Fruit fly (Drosophila melanogaster) whole organism, embryonic: ENCODE data around the gene Sry-alpha.

Experiments
- Adf1 ChIP-seq: fragments of 200-800 bp; sonication (Bioruptor generic); IDR thresholded peaks from 2 replicates; pipeline ENCODE4 v1.3.6; 2022; ENCODE audit warnings: missing biosample characterization, missing genetic modification characterization
- C15 ChIP-seq: fragments of 200-800 bp; sonication (Bioruptor generic); IDR thresholded peaks from 3 replicates; pipeline ENCODE4 v1.3.6; 2022; ENCODE audit warnings: missing biosample characterization, missing genetic modification characterization
- CG10147 ChIP-seq: fragments of 200-800 bp; sonication (Bioruptor generic); optimal IDR thresholded peaks from 2 replicates; lab custom pipeline; 2019; ENCODE audit warnings: missing biosample characterization, mild to moderate bottlenecking, missing genetic modification characterization, moderate library complexity
- CG11085 ChIP-seq: fragments of 200-800 bp; sonication (Bioruptor generic); IDR thresholded peaks from 2 replicates; pipeline ENCODE4 v1.3.6; 2022; ENCODE audit warnings: missing biosample characterization, missing genetic modification characterization
- CG12071 ChIP-seq: fragments of 200-800 bp; sonication (Bioruptor generic); optimal IDR thresholded peaks from 3 replicates; lab custom pipeline; 2018; ENCODE audit warnings: missing biosample characterization, mild to moderate bottlenecking, missing genetic modification characterization
- CG1529 ChIP-seq: fragments of 200-800 bp; sonication (Bioruptor generic); optimal IDR thresholded peaks from 3 replicates; lab custom pipeline; 2018; ENCODE audit warnings: missing biosample characterization, missing genetic modification characterization
- CG15514 ChIP-seq: fragments of 200-800 bp; sonication (Bioruptor generic); optimal IDR thresholded peaks from 3 replicates; lab custom pipeline; 2017; ENCODE audit warnings: missing biosample characterization, missing genetic modification characterization, mild to moderate bottlenecking, moderate library complexity, missing genetic modification reagents
- CG15696 ChIP-seq: fragments of 200-800 bp; sonication (Bioruptor generic); optimal IDR thresholded peaks from 2 replicates; lab custom pipeline; 2019; ENCODE audit warnings: missing biosample characterization, mild to moderate bottlenecking, missing genetic modification characterization, moderate library complexity
- CG1602 ChIP-seq: fragments of 200-800 bp; sonication (Bioruptor generic); optimal IDR thresholded peaks from 3 replicates; lab custom pipeline; 2016; ENCODE audit warnings: missing biosample characterization, missing genetic modification characterization
- CG16863 ChIP-seq: fragments of 200-800 bp; sonication (Bioruptor generic); optimal IDR thresholded peaks from 3 replicates; lab custom pipeline; 2016; ENCODE audit warnings: missing biosample characterization, missing genetic modification characterization
- CG17802 ChIP-seq: fragments of 200-800 bp; sonication (Bioruptor generic); optimal IDR thresholded peaks from 2 replicates; lab custom pipeline; 2018; ENCODE audit warnings: missing biosample characterization, mild to moderate bottlenecking, missing genetic modification characterization, moderate library complexity
- CG17829 ChIP-seq: fragments of 200-800 bp; optimal IDR thresholded peaks from 2 replicates; lab custom pipeline; 2019; ENCODE audit warnings: missing biosample characterization, mild to moderate bottlenecking, missing genetic modification characterization, moderate library complexity
- CG2678 ChIP-seq: fragments of 200-800 bp; sonication (Bioruptor generic); optimal IDR thresholded peaks from 3 replicates; lab custom pipeline; 2019; ENCODE audit warnings: missing biosample characterization, mild to moderate bottlenecking, missing genetic modification characterization, moderate library complexity
- CG30020 ChIP-seq: fragments of 200-800 bp; optimal IDR thresholded peaks from 2 replicates; lab custom pipeline; 2019; ENCODE audit warnings: missing biosample characterization, mild to moderate bottlenecking, missing genetic modification characterization, moderate library complexity
- CG30403 ChIP-seq: fragments of 200-800 bp; sonication (Bioruptor generic); optimal IDR thresholded peaks from 3 replicates; lab custom pipeline; 2016; ENCODE audit warnings: missing biosample characterization, missing genetic modification characterization
- CG32767 ChIP-seq: fragments of 200-800 bp; sonication (Bioruptor generic); IDR thresholded peaks from 2 replicates; pipeline ENCODE4 v1.3.6; 2022; ENCODE audit warnings: missing biosample characterization, missing genetic modification characterization
- CG3726 ChIP-seq: fragments of 200-800 bp; sonication (Bioruptor generic); IDR thresholded peaks from 3 replicates; pipeline ENCODE4, ENCODE4 v1.3.6; 2022; ENCODE audit warnings: missing biosample characterization, missing genetic modification characterization
- CG4360 ChIP-seq: fragments of 200-800 bp; sonication (Bioruptor generic); IDR thresholded peaks from 2 replicates; pipeline ENCODE4 v1.3.6; 2022; ENCODE audit warnings: missing biosample characterization, missing genetic modification characterization
- CG4820 ChIP-seq: fragments of 200-800 bp; sonication (Bioruptor generic); optimal IDR thresholded peaks from 3 replicates; lab custom pipeline; 2016; ENCODE audit warnings: missing biosample characterization, missing genetic modification characterization
- CG7372 ChIP-seq: fragments of 200-800 bp; sonication (Bioruptor generic); IDR thresholded peaks from 2 replicates; pipeline ENCODE4 v1.3.6; 2022; ENCODE audit warnings: missing biosample characterization, missing genetic modification characterization
- CG7556 ChIP-seq: fragments of 200-800 bp; sonication (Bioruptor generic); optimal IDR thresholded peaks from 2 replicates; lab custom pipeline; 2017; ENCODE audit warnings: missing biosample characterization, mild to moderate bottlenecking, missing genetic modification characterization
- CG7839 ChIP-seq: fragments of 200-800 bp; sonication (Bioruptor generic); optimal IDR thresholded peaks from 3 replicates; lab custom pipeline; 2018; ENCODE audit warnings: missing biosample characterization, mild to moderate bottlenecking, missing genetic modification characterization, moderate library complexity
- CG8089 ChIP-seq: fragments of 200-800 bp; sonication (Bioruptor generic); optimal IDR thresholded peaks from 3 replicates; lab custom pipeline; 2016; ENCODE audit warnings: missing biosample characterization, missing genetic modification characterization
- CG9437 ChIP-seq: fragments of 200-800 bp; sonication (Bioruptor generic); optimal IDR thresholded peaks from 2 replicates; lab custom pipeline; 2018; ENCODE audit warnings: missing biosample characterization, mild to moderate bottlenecking, missing genetic modification characterization
- CkIIα-i1 ChIP-seq: fragments of 200-800 bp; sonication (Bioruptor generic); IDR thresholded peaks from 2 replicates; pipeline ENCODE4 v1.3.6; 2022; ENCODE audit warnings: missing biosample characterization, missing genetic modification characterization
- D19B ChIP-seq: fragments of 200-800 bp; sonication (Bioruptor generic); optimal IDR thresholded peaks from 2 replicates; lab custom pipeline; 2017; ENCODE audit warnings: missing biosample characterization, mild to moderate bottlenecking, missing genetic modification characterization
- H2.0 ChIP-seq: fragments of 200-800 bp; sonication (Bioruptor generic); IDR thresholded peaks from 2 replicates; pipeline ENCODE4 v1.3.6; 2022; ENCODE audit warnings: missing biosample characterization, missing genetic modification characterization
- Hr39 ChIP-seq: fragments of >200 bp; optimal IDR thresholded peaks from 2 replicates; lab custom pipeline; 2017
- PHDP ChIP-seq: fragments of 200-800 bp; sonication (Bioruptor generic); optimal IDR thresholded peaks from 3 replicates; lab custom pipeline; 2018; ENCODE audit warnings: missing biosample characterization, mild to moderate bottlenecking, missing genetic modification characterization, moderate library complexity
- Poxn ChIP-seq: fragments of 200-800 bp; sonication (Bioruptor generic); IDR thresholded peaks from 2 replicates; pipeline ENCODE4 v1.3.6; 2022; ENCODE audit warnings: missing biosample characterization, missing genetic modification characterization
- ac ChIP-seq: fragments of 200-800 bp; sonication (Bioruptor generic); optimal IDR thresholded peaks from 3 replicates; lab custom pipeline; 2017; ENCODE audit warnings: missing biosample characterization, mild to moderate bottlenecking, missing genetic modification characterization
- ase ChIP-seq: fragments of 200-800 bp; sonication (Bioruptor generic); IDR thresholded peaks from 3 replicates; pipeline ENCODE4 v1.3.6; 2022; ENCODE audit warnings: missing biosample characterization, missing genetic modification characterization
- crp ChIP-seq, 2 experiments: fragments of 200-800 bp; sonication (Bioruptor generic); optimal IDR thresholded peaks; 2 replicates in 1 of 2; 3 replicates in 1 of 2; lab custom pipeline; 2017; ENCODE audit warnings: missing biosample characterization in 2 of 2, missing genetic modification characterization in 2 of 2, mild to moderate bottlenecking in 1 of 2, moderate library complexity in 1 of 2
- dan ChIP-seq: fragments of 200-800 bp; sonication (Bioruptor generic); IDR thresholded peaks from 2 replicates; pipeline ENCODE4 v1.3.6; 2022; ENCODE audit warnings: missing biosample characterization, missing genetic modification characterization
- danr ChIP-seq: fragments of 200-800 bp; sonication (Bioruptor generic); IDR thresholded peaks from 2 replicates; pipeline ENCODE4 v1.3.6; 2022; ENCODE audit warnings: missing biosample characterization, missing genetic modification characterization
- fd96Cb ChIP-seq: fragments of 200-800 bp; sonication (Bioruptor generic); optimal IDR thresholded peaks from 2 replicates; lab custom pipeline; 2018; ENCODE audit warnings: missing biosample characterization, mild to moderate bottlenecking, missing genetic modification characterization, moderate library complexity
- fu2 ChIP-seq: fragments of 200-800 bp; sonication (Bioruptor generic); optimal IDR thresholded peaks from 2 replicates; lab custom pipeline; 2016; ENCODE audit warnings: missing biosample characterization, missing genetic modification characterization
- gem ChIP-seq: fragments of 200-800 bp; sonication (Bioruptor generic); optimal IDR thresholded peaks from 2 replicates; lab custom pipeline; 2019; ENCODE audit warnings: missing biosample characterization, mild to moderate bottlenecking, missing genetic modification characterization, moderate library complexity
- gt ChIP-seq: fragments of 200-800 bp; sonication (Bioruptor generic); IDR thresholded peaks from 2 replicates; pipeline ENCODE4 v1.3.6; 2022; ENCODE audit warnings: missing biosample characterization, missing genetic modification characterization
- hb ChIP-seq: fragments of 200-800 bp; sonication (Bioruptor generic); IDR thresholded peaks from 3 replicates; pipeline ENCODE4 v1.3.6; 2022; ENCODE audit warnings: missing biosample characterization, missing genetic modification characterization; ENCODE audit not compliant: partially characterized antibody
- knrl ChIP-seq: fragments of 200-800 bp; sonication (Bioruptor generic); IDR thresholded peaks from 3 replicates; pipeline ENCODE4 v1.3.6; 2022; ENCODE audit warnings: missing biosample characterization, missing genetic modification characterization; ENCODE audit not compliant: partially characterized antibody
- maf-S ChIP-seq: fragments of 200-800 bp; sonication (Bioruptor generic); optimal IDR thresholded peaks from 2 replicates; lab custom pipeline; 2016; ENCODE audit warnings: missing biosample characterization, missing genetic modification characterization
- nerfin-1 ChIP-seq: fragments of 200-800 bp; sonication (Bioruptor generic); optimal IDR thresholded peaks from 3 replicates; lab custom pipeline; 2019; ENCODE audit warnings: missing biosample characterization, mild to moderate bottlenecking, missing genetic modification characterization, moderate library complexity
- pho ChIP-seq: fragments of 200-800 bp; sonication (Bioruptor generic); optimal IDR thresholded peaks from 2 replicates; lab custom pipeline; 2016; ENCODE audit warnings: missing biosample characterization, missing genetic modification characterization
- slp2 ChIP-seq: fragments of 200-800 bp; sonication (Bioruptor generic); optimal IDR thresholded peaks from 2 replicates; lab custom pipeline; 2016; ENCODE audit warnings: missing biosample characterization, missing genetic modification characterization
- stc ChIP-seq: fragments of 200-800 bp; sonication (Bioruptor generic); IDR thresholded peaks from 2 replicates; pipeline ENCODE4 v1.3.6; 2022; ENCODE audit warnings: missing biosample characterization, missing genetic modification characterization
- tio ChIP-seq: fragments of 200-800 bp; sonication (Bioruptor generic); optimal IDR thresholded peaks from 2 replicates; lab custom pipeline; 2017; ENCODE audit warnings: missing biosample characterization, missing genetic modification characterization, inconsistent platforms
- tna ChIP-seq: fragments of 200-800 bp; sonication (Bioruptor generic); IDR thresholded peaks from 2 replicates; pipeline ENCODE4 v1.3.6; 2022; ENCODE audit warnings: missing biosample characterization, missing genetic modification characterization; ENCODE audit not compliant: partially characterized antibody
- unc-4 ChIP-seq: fragments of 200-800 bp; sonication (Bioruptor generic); IDR thresholded peaks from 2 replicates; pipeline ENCODE4 v1.3.6; 2022; ENCODE audit warnings: missing biosample characterization, missing genetic modification characterization; ENCODE audit not compliant: partially characterized antibody
- wek ChIP-seq: fragments of 200-800 bp; sonication (Bioruptor generic); optimal IDR thresholded peaks from 3 replicates; lab custom pipeline; 2018; ENCODE audit warnings: missing biosample characterization, mild to moderate bottlenecking, missing genetic modification characterization, moderate library complexity

Gene Sry-alpha

dm6 chr3R:30043139-30043744 is 3.7 kb downstream of the Sry-alpha start, which contains the start of gene Sry-delta (continued):
- TF ChIP-seq dan: no peak
- TF ChIP-seq maf-S (GFP tag; lab: Kevin White, UChicago): peak; percentile 86
- TF ChIP-seq unc-4 (GFP tag; lab: Robert Waterston, UW): peak; percentile 80
- TF ChIP-seq CG17829 (tag; lab: Kevin White, UChicago): peak; percentile 84
- TF ChIP-seq CG4360 (GFP tag; lab: Robert Waterston, UW): no peak
- no peak for TF ChIP-seq Hr39 (lab: Kevin White, UChicago)
- TF ChIP-seq pho (GFP tag; lab: Kevin White, UChicago): peak; percentile 91
- TF ChIP-seq tio: no peak
- peak; percentile 81 for TF ChIP-seq fu2 (GFP tag; lab: Kevin White, UChicago)
- peak; percentile 69; the same call in 2 of the 3 replicates for TF ChIP-seq ase (GFP tag; lab: Robert Waterston, UW)
- no peak for TF ChIP-seq gem (tag; lab: Kevin White, UChicago)
- peak; percentile 23 for TF ChIP-seq wek (GFP tag; lab: Kevin White, UChicago)
- TF ChIP-seq CG11085 (GFP tag; lab: Robert Waterston, UW): peak; percentile 84
- TF ChIP-seq CG10147 (GFP tag; lab: Kevin White, UChicago): peak; percentile 67
- TF ChIP-seq CG15514 (GFP tag; lab: Kevin White, UChicago): peak; percentile 91
- TF ChIP-seq D19B (GFP tag; lab: Kevin White, UChicago): no peak
- TF ChIP-seq C15 (GFP tag; lab: Robert Waterston, UW): no peak
- peak; percentile 40; the same call in 1 of the 2 replicates for TF ChIP-seq stc (GFP tag; lab: Robert Waterston, UW)
- peak in 1 of 2 experiments; percentile 36 for TF ChIP-seq crp (GFP tag; optimal IDR thresholded peaks at IDR 0.05; lab: Kevin White, UChicago)
- TF ChIP-seq CG4820 (GFP tag; lab: Kevin White, UChicago): peak; percentile 65
- TF ChIP-seq tna (GFP tag; lab: Robert Waterston, UW): no peak; the same call in 1 of the 2 replicates
- TF ChIP-seq nerfin-1 (tag; lab: Kevin White, UChicago): peak; percentile 64
- peak; percentile 83 for TF ChIP-seq CG17802
- peak; percentile 60 for TF ChIP-seq H2.0 (GFP tag; lab: Robert Waterston, UW)
- TF ChIP-seq CG1602: peak; percentile 74
- TF ChIP-seq CG16863: peak; percentile 53
- peak; percentile 71 for TF ChIP-seq CG32767
- TF ChIP-seq CG9437 (GFP tag; lab: Kevin White, UChicago): no peak
- TF ChIP-seq Poxn: peak; percentile 42; the same call in 1 of the 2 replicates
- peak; percentile 77 for TF ChIP-seq slp2 (GFP tag; lab: Kevin White, UChicago)
- peak; percentile 44; the same call in 1 of the 2 replicates for TF ChIP-seq danr (GFP tag; lab: Robert Waterston, UW)
- TF ChIP-seq fd96Cb (tag; lab: Kevin White, UChicago): peak; percentile 46
- peak; percentile 70 for TF ChIP-seq CG8089 (GFP tag; lab: Kevin White, UChicago)
- TF ChIP-seq CG1529 (GFP tag; lab: Kevin White, UChicago): no peak
- TF ChIP-seq hb (GFP tag; lab: Robert Waterston, UW): peak; percentile 60; the same call in 2 of the 3 replicates
- peak; percentile 53 for TF ChIP-seq CG7556
- no peak for TF ChIP-seq gt (GFP tag; lab: Robert Waterston, UW)
- TF ChIP-seq knrl (GFP tag; lab: Robert Waterston, UW): peak; percentile 79
- no peak for TF ChIP-seq CG7839 (tag; lab: Kevin White, UChicago)
- TF ChIP-seq CG12071: no peak
- peak; percentile 44; the same call in 1 of the 2 replicates for TF ChIP-seq CG7372 (GFP tag; lab: Robert Waterston, UW)
- TF ChIP-seq CkIIα-i1 (GFP tag; lab: Robert Waterston, UW): no peak
- TF ChIP-seq PHDP (tag; lab: Kevin White, UChicago): peak; percentile 72
- TF ChIP-seq CG3726 (GFP tag; lab: Robert Waterston, UW): 0 out of 3 replicates have a peak, but pooled peaks have one; percentile 49
- peak; percentile 90 for TF ChIP-seq CG30403 (GFP tag; lab: Kevin White, UChicago)
- TF ChIP-seq CG15696 (tag; lab: Kevin White, UChicago): peak; percentile 60
- no peak for TF ChIP-seq CG2678
- peak; percentile 55; the same call in 1 of the 2 replicates for TF ChIP-seq Adf1 (GFP tag; lab: Robert Waterston, UW)
- TF ChIP-seq ac: peak; percentile 11
- TF ChIP-seq CG30020 (tag; lab: Kevin White, UChicago): peak; percentile 97
